Fruit fly (Drosophila melanogaster): ENCODE results near the gene CG9609.
A peak's percentile ranks its signal among the peaks of the same experiment; 100 is the strongest.

The CG9609 gene

DNA sequence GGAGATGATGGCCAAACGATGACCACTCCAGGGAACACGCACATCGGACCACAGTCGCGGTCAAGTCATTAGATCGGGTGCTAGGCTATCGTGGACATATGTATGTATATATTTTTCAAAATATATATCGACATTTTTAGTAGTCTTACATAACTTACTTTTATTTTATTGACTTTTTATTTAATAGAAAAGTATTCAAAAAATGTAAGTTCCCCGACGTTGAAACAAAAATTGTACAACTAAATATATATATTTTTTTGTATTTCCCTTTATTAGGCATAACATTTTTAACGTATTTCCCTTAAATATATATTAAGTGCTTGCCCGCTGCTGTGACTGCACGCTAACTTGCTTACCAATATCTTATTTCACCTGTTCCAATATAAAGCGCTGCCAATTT is 28.4 kb upstream of the CG9609 start (continued):
- no peak for TF ChIP-seq CG17802 (tag; optimal IDR thresholded peaks at IDR 0.05)
- peak in 1 of 2 experiments; percentile 18 for TF ChIP-seq eve (GFP tag; optimal IDR thresholded peaks at IDR 0.05)
- TF ChIP-seq CG10366 (GFP tag; IDR thresholded peaks at IDR 0.05): peak; percentile 37; the same call in 1 of the 2 replicates
- TF ChIP-seq CG17912 (GFP tag; optimal IDR thresholded peaks at IDR 0.05): no peak
- no peak for TF ChIP-seq CG7357 (GFP tag; IDR thresholded peaks at IDR 0.05)
- no peak for TF ChIP-seq CG9609 (GFP tag; optimal IDR thresholded peaks at IDR 0.05)
- no peak for TF ChIP-seq cg (GFP tag; optimal IDR thresholded peaks at IDR 0.05)
- no peak for TF ChIP-seq CG2120 (GFP tag; optimal IDR thresholded peaks at IDR 0.05)
- peak; percentile 28; the same call in 1 of the 2 replicates for TF ChIP-seq ranshi (GFP tag; IDR thresholded peaks at IDR 0.05)
- TF ChIP-seq ssp (GFP tag; IDR thresholded peaks at IDR 0.05): 0 out of 2 replicates have a peak, but pooled peaks have one; percentile 14
- peak; percentile 21 for TF ChIP-seq Blimp-1 (GFP tag; optimal IDR thresholded peaks at IDR 0.05)
- TF ChIP-seq BtbVII (GFP tag; optimal IDR thresholded peaks at IDR 0.05): no peak
- no peak for TF ChIP-seq onecut (GFP tag; IDR thresholded peaks at IDR 0.05)
- no peak for TF ChIP-seq CG2875 (GFP tag; optimal IDR thresholded peaks at IDR 0.05)
- no peak for TF ChIP-seq jing (GFP tag; optimal IDR thresholded peaks at IDR 0.05)
- TF ChIP-seq CG1024 (GFP tag; IDR thresholded peaks at IDR 0.05): no peak
- no peak for TF ChIP-seq Dad (GFP tag; optimal IDR thresholded peaks at IDR 0.05)
- TF ChIP-seq Max (GFP tag; optimal IDR thresholded peaks at IDR 0.05): no peak
- TF ChIP-seq Hsf (GFP tag; optimal IDR thresholded peaks at IDR 0.05): no peak
- no peak for TF ChIP-seq gsb-n (tag; optimal IDR thresholded peaks at IDR 0.05)
- no peak for TF ChIP-seq CoRest (tag; optimal IDR thresholded peaks at IDR 0.05)
- no peak for TF ChIP-seq org-1 (GFP tag; optimal IDR thresholded peaks at IDR 0.05)
- no peak for TF ChIP-seq CG13296 (GFP tag; optimal IDR thresholded peaks at IDR 0.05)
- TF ChIP-seq CG6254 (GFP tag; optimal IDR thresholded peaks at IDR 0.05): no peak
- TF ChIP-seq Dref (GFP tag; IDR thresholded peaks at IDR 0.05): no peak
- TF ChIP-seq CG7839 (tag; optimal IDR thresholded peaks at IDR 0.05): peak; percentile 39
- no peak for TF ChIP-seq nerfin-2 (GFP tag; IDR thresholded peaks at IDR 0.05; ENCODE audit: partially characterized antibody)
- no peak for TF ChIP-seq CG17385 (GFP tag; optimal IDR thresholded peaks at IDR 0.05)
- no peak for TF ChIP-seq Myb (GFP tag; optimal IDR thresholded peaks at IDR 0.05)
- TF ChIP-seq nerfin-1 (tag; optimal IDR thresholded peaks at IDR 0.05): no peak
- TF ChIP-seq dan (GFP tag; IDR thresholded peaks at IDR 0.05): no peak
- TF ChIP-seq CG33213 (GFP tag; optimal IDR thresholded peaks at IDR 0.05): no peak
- TF ChIP-seq sima (GFP tag; optimal IDR thresholded peaks at IDR 0.05): no peak
- peak; percentile 64; the same call in 1 of the 2 replicates for TF ChIP-seq Drgx (GFP tag; IDR thresholded peaks at IDR 0.05)
- TF ChIP-seq CG14441 (GFP tag; IDR thresholded peaks at IDR 0.05): peak; percentile 35; the same call in 1 of the 2 replicates
- no peak for TF ChIP-seq CG14667 (GFP tag; IDR thresholded peaks at IDR 0.05)
- no peak for TF ChIP-seq Atf3 (GFP tag; optimal IDR thresholded peaks at IDR 0.05)
- TF ChIP-seq hth (optimal IDR thresholded peaks at IDR 0.05): no peak
- no peak for TF ChIP-seq CG8359 (GFP tag; optimal IDR thresholded peaks at IDR 0.05; ENCODE audit: borderline replicate concordance)
- no peak for TF ChIP-seq CG9797 (GFP tag; optimal IDR thresholded peaks at IDR 0.05)
- TF ChIP-seq CG8944 (GFP tag; optimal IDR thresholded peaks at IDR 0.05): no peak
- no peak for TF ChIP-seq CG2889 (GFP tag; IDR thresholded peaks at IDR 0.05)
- TF ChIP-seq zen2 (GFP tag; IDR thresholded peaks at IDR 0.05; ENCODE audit: partially characterized antibody): no peak
- TF ChIP-seq CG1792 (GFP tag; optimal IDR thresholded peaks at IDR 0.05): no peak
- no peak for TF ChIP-seq zfh2 (GFP tag; optimal IDR thresholded peaks at IDR 0.05)
- TF ChIP-seq Ets65A (GFP tag): no peak
- TF ChIP-seq Oaz (GFP tag; IDR thresholded peaks at IDR 0.05): no peak
- no peak for TF ChIP-seq CG17612 (GFP tag; IDR thresholded peaks at IDR 0.05)
- TF ChIP-seq GATAe (GFP tag; conservative IDR thresholded peaks at IDR 0.05): no peak
- TF ChIP-seq CG4854 (GFP tag; optimal IDR thresholded peaks at IDR 0.05): no peak
- TF ChIP-seq en (GFP tag; optimal IDR thresholded peaks at IDR 0.05): no peak
- TF ChIP-seq CG17328 (GFP tag; IDR thresholded peaks at IDR 0.05): no peak
